Fruit fly (Drosophila melanogaster) S2 (cell line): ENCODE results near the gene Atg16.

Source experiments
- CG8478 ChIP-seq: fragments of >200 bp; optimal IDR thresholded peaks from 2 replicates; lab custom pipeline; 2018
- CTCF ChIP-seq, 2 experiments: fragments of >200 bp; optimal IDR thresholded peaks; 2 replicates each; lab custom pipeline; 2018

dm6 chr3R:29857228-29857627 is 22.3 kb upstream of the Atg16 start, which contains the start of gene dgt1:
- TF ChIP-seq CG8478 (no peak), CTCF (optimal IDR thresholded peaks at IDR 0.05; lab: Kevin White, UChicago) (peak in 1 of 2 experiments; percentile 49)
